Fruit fly (Drosophila melanogaster) whole organism, prepupa: Measurements from ENCODE around the gene CG10866.
A peak's percentile ranks its signal among the peaks of the same experiment; 100 is the strongest.

Experiments
- CG3032 ChIP-seq: fragments of 200-800 bp; optimal IDR thresholded peaks from 2 replicates; lab custom pipeline; 2019; ENCODE audit warnings: missing biosample characterization, mild to moderate bottlenecking, missing genetic modification characterization, moderate library complexity
- CG31627 ChIP-seq: fragments of 200-800 bp; sonication (Bioruptor generic); optimal IDR thresholded peaks from 3 replicates; lab custom pipeline; 2016; ENCODE audit warnings: missing biosample characterization, missing genetic modification characterization
- CG6276 ChIP-seq: fragments of 200-800 bp; sonication (Bioruptor generic); optimal IDR thresholded peaks from 2 replicates; lab custom pipeline; 2017; ENCODE audit warnings: missing biosample characterization, mild to moderate bottlenecking, missing genetic modification characterization
- CG8119 ChIP-seq: fragments of 200-800 bp; sonication (Bioruptor generic); IDR thresholded peaks from 3 replicates; pipeline ENCODE4 v1.3.6; 2022; ENCODE audit warnings: missing biosample characterization, missing genetic modification characterization
- Gug ChIP-seq: fragments of 200-800 bp; sonication (Bioruptor generic); IDR thresholded peaks from 2 replicates; pipeline ENCODE4 v1.3.6; 2022; ENCODE audit warnings: missing biosample characterization, missing genetic modification characterization
- Hr39 ChIP-seq: fragments of 200-800 bp; sonication (Bioruptor generic); optimal IDR thresholded peaks from 2 replicates; lab custom pipeline; 2016; ENCODE audit warnings: missing biosample characterization, missing genetic modification characterization
- Met ChIP-seq: fragments of 200-800 bp; sonication (Bioruptor generic); optimal IDR thresholded peaks from 3 replicates; lab custom pipeline; 2016; ENCODE audit warnings: missing biosample characterization, missing genetic modification characterization
- achi ChIP-seq: fragments of 200-800 bp; sonication (Bioruptor generic); optimal IDR thresholded peaks from 3 replicates; lab custom pipeline; 2016; ENCODE audit warnings: missing biosample characterization, missing genetic modification characterization
- dsx ChIP-seq: fragments of 200-800 bp; optimal IDR thresholded peaks from 3 replicates; lab custom pipeline; 2019; ENCODE audit warnings: missing biosample characterization, mild to moderate bottlenecking, missing genetic modification characterization, moderate library complexity; ENCODE audit not compliant: poor library complexity, severe bottlenecking
- esn ChIP-seq: fragments of 200-800 bp; sonication (Bioruptor generic); optimal IDR thresholded peaks from 2 replicates; lab custom pipeline; 2016; ENCODE audit warnings: missing biosample characterization, mild to moderate bottlenecking, missing genetic modification characterization, moderate library complexity
- fd59A ChIP-seq: fragments of 200-800 bp; sonication (Bioruptor generic); optimal IDR thresholded peaks from 2 replicates; lab custom pipeline; 2017; ENCODE audit warnings: missing biosample characterization, mild to moderate bottlenecking, missing genetic modification characterization, missing genetic modification reagents

DNA sequence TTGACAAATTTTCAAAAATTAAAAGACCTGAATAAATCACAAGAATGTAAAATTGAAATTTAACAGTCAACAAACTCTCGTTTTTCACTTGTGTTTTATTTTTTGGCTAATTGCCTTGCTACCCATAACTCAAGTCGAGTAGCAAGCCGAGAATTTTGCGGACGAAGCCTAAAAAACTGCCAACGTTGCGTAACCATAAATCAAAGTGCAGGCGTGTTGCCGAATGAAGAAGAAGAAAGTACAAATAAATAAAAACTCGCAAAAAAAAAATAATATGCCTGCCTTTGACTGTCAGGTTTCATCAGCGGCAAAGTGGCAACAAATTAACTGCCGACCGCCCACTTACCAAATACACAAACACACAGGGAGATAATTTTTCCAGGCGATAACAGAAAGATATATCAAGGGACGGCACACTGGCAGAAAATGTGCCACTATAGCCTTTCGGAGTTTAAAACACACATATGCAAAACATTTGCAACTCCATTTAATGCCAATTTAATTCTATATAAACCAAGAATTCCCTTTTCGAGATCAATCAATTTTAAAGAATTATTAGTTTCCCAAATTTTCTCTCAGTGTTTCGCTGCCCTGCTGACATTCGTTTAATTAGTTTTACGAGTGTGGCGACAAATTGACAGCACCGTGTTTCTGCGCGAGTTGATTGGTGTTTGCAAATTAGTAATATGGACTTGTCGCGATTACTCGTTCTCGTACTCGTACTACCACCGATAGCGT, 9.4 kb downstream of the CG10866 start:
- TF ChIP-seq CG31627, result peak; percentile 95
- peak; percentile 82 for TF ChIP-seq CG8119 (GFP tag; lab: Robert Waterston, UW)
- peak; percentile 70 for TF ChIP-seq Gug
- peak; percentile 84 for TF ChIP-seq achi (GFP tag; lab: Kevin White, UChicago)
- TF ChIP-seq esn (GFP tag; lab: Kevin White, UChicago), result peak; percentile 92
- peak; percentile 60 for TF ChIP-seq dsx
- TF ChIP-seq Met (GFP tag; lab: Kevin White, UChicago), result peak; percentile 93
- peak; percentile 73 for TF ChIP-seq fd59A (GFP tag; lab: Kevin White, UChicago)
- TF ChIP-seq Hr39 (GFP tag; lab: Kevin White, UChicago), result peak; percentile 95
- TF ChIP-seq CG3032 (tag; lab: Kevin White, UChicago), result no peak
- peak; percentile 53 for TF ChIP-seq CG6276
